Worm (Caenorhabditis elegans): ENCODE measurements around the gene Y73B3B.1.
"Not testable (repeated sequence)": the region's sequence is repeated elsewhere in the genome, so short reads cannot be mapped to it uniquely, and the experiment has no call there.

- TF ChIP-seq mdl-1, pha-4 (tag; optimal IDR thresholded peaks at IDR 0.05): not testable (repeated sequence)
These were observed 48.0 kb downstream of the Y73B3B.1 start, which contains the start of gene tmed-12 for ce11 chrX:163034-163433.
